Worm (Caenorhabditis elegans): ENCODE measurements around the gene peb-1.

peb-1 gene

DNA sequence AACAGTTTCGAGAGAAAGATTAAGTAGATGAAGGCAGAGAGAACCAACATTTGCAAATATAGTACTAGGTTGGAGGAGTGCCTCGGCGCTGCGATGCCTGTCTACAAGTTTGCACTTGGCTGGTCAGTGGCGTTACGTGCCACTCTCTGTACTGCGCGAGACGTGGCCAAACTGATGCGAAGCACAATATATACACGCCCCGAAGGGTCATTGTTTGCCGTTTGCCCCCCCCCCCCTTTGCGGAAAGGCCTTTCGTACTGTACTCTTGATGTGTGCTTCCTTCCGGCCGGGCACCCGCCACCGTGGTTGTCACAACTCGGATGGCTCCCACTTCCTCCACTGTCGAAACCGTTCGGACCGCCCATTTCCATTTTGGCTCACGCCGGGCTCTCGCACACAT, 1.3 kb downstream of the peb-1 start:
- no peak for TF ChIP-seq unc-62 (GFP tag; optimal IDR thresholded peaks at IDR 0.05)

DNA sequence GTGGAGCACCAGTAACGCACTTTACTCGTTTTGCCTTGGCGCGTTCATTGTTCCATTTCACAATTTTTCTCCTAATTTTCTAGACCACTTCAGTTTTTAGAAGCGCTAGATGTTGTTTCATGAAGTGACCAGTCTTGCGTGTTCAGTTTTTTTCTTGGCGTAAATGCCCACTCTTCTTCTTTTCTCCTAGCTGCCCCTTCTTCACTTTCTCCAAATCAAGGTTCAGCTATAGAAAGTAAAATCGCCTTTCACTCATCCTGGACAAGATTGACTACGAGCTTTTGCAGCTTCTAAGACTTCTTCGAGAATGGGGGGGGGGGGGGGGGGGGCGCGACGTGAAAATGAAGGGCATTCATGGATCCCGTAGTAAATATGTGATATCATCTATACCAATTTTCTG, 1.9 kb downstream of the peb-1 start:
- no peak for TF ChIP-seq unc-62 (GFP tag; optimal IDR thresholded peaks at IDR 0.05)

DNA sequence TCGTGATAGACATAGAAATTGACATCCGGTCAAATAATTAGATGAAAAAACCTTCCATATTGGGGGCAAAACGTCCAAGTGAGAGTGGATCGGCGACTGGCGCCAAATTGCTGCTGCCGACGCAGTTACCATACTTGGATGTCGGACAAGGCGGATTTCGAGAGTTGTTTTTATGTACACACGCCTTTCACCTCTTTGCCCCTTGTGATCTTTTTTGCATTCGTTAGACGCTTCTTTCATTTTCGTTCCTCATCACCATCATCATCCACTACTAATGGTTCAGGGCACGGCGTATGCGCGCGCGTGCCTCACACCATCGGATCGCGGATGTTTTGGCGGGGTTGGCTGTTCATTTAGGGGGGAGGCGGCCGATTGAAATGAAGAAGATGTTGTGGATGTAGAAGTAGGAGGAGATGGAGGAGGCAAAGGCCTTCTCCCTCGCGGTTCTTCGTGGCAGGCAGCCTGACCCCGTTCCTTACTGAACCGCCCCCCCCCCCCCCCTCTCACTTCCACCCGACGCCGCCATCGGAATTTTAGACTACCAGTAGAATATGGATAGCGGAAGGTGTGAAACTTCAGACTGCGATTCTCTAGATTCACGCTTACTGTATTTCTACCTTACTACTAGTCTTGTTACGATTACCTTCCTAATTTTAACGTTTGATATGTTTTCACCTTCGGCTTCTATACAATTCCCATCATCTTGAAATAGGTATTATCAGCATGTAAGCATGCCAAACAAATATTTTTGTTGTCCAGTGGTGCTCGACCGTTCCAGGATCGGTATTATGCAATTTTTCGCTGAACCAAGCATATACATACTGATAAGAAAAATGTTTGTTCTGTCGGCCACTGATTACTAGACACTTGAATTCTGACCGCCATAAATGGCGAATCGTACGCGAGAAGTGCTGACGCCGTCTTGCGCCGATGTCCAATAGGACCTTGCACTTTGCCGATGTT, 2.8 kb downstream of the peb-1 start:
- no peak for TF ChIP-seq unc-62 (GFP tag; optimal IDR thresholded peaks at IDR 0.05)

DNA sequence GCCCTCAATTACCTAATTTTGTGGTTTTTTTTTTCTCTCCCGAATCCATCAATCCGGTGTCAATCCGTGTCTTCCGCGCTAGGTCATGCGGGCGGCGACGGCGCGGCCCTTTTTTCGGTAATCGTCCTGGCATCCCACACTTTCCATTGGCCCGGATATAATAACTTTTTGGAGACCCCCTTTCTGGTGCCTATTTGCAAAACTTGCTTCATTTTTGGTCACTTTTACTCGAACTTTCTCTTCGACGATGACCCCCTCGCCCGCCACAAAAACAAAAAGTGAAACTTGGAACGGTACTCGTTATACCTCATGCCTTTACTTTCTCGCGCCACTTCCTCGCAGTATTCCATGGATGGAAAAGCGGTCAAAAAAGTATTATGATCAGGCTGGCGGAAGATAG, 3.6 kb downstream of the peb-1 start:
- no peak for TF ChIP-seq unc-62 (GFP tag; optimal IDR thresholded peaks at IDR 0.05)

DNA sequence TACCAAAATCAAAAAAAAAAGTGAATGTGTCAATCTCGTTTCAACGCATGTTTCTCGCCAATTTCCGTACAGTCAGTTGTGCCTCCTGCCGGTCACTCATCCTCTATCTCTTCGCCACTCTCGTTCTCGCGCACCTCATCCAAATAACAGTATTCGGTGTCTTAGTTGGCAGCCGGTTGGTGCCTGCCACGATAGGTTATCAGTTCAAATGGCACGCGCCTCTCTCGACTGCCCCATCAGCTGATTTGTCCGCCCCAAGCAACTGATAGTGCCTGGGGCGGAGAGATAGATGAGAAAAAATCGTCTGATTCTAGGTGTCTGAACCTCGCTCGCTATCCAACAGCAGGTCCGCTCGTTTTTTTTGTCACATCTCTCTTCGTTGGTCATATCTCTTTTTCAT, 4.3 kb downstream of the peb-1 start:
- TF ChIP-seq unc-62 (GFP tag; optimal IDR thresholded peaks at IDR 0.05), result no peak

DNA sequence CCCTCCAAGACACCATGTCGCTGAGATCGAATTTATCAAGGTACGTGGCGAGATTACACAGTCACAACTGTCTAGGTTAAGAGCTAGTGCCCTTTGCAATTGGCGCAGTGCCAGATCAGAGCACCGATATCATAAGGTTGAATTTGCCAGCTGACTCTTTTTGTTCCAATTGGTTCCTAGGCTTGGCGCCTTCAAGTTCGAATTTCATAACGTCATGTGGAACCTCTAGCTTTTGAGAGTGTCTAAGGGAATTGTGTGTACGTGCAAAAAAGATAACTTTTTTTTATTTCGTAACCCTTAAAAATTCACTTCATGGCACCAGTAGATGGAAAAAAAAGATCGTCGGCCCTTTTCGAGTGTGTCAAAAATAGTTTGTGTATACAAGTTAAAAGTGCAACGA, 5.4 kb downstream of the peb-1 start:
- no peak for TF ChIP-seq unc-62 (GFP tag; optimal IDR thresholded peaks at IDR 0.05)

DNA sequence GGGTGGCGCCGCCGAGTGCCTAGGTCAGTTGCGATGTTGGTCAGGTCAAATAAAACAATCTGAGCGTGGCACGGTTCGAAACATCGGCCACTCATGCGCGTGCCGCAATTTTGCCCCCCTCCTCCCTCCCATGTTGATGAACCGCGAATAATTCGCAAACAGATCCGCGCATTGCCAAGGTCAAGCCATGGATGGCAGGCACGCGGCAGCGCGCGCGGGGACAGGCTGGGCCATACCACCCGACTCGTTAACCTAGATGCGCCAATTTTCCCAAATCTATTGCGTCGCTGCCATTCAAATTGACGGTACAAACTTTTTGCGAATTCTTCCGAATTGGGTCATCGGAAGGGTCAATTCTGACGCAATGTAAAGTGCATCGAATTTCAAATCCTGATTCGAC, 5.8 kb downstream of the peb-1 start:
- no peak for TF ChIP-seq unc-62 (GFP tag; optimal IDR thresholded peaks at IDR 0.05)

DNA sequence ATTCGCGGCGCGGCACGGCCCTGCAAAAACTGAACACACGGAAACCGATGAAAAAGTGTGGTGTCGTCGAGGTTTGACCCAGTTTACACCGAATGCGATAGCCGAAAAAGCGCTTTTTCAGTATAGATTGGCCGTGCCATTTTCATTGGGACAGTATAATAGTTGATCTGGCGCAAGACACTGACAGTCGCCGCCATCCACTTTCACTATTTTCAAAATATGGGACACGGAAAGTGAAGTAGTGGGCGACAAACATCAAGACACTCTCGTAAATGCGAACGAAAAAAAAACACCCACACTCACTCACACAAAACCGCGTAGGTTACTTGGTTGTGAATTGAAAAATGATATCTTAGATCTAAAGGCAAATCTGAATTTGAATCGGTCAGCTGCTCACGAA, 8.2 kb downstream of the peb-1 start:
- TF ChIP-seq unc-62 (GFP tag; optimal IDR thresholded peaks at IDR 0.05), result no peak

DNA sequence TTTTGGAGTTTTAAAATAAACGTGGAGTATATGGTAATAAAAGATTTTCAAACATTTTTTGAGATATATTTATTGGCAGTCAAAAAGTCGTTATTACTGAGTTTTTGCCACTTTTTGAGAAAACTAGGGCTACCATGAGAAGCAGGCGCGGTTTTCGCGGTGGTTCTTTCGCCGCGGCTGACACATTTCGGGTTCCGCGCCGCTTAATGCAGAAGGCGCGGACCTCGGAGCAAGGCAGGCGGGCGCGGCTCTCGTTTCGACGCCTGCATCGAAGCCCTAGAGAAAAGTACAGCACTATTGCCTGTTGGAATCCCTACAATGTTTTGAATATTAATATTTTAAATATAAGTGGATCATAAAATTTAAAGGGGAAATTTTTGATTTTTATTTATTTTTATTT, 8.6 kb downstream of the peb-1 start:
- TF ChIP-seq unc-62 (GFP tag; optimal IDR thresholded peaks at IDR 0.05), result no peak

DNA sequence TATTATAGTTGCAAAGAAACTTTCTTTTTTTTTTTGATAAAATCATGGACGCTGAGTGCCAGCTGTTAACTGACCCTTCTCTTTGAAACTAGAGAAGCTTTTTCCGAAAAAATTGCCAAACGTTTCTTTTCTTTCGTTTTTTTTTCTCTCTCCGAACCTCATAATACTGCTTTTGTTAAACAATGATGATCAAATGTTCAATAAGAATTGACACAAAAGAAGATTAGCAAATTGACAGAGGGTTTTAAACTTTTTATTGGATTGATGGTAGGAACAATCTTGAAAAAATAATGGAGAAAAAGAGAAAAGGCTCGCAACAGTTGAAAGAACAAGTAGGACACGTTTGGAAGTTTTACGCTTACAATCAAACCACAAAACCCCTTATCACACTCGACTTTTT, 10.0 kb downstream of the peb-1 start, which contains the start of gene hex-1:
hex-1 (plus strand) TSS at position 301 of the 400 bp plus-strand sequence.
- no peak for TF ChIP-seq unc-62 (GFP tag; optimal IDR thresholded peaks at IDR 0.05)

DNA sequence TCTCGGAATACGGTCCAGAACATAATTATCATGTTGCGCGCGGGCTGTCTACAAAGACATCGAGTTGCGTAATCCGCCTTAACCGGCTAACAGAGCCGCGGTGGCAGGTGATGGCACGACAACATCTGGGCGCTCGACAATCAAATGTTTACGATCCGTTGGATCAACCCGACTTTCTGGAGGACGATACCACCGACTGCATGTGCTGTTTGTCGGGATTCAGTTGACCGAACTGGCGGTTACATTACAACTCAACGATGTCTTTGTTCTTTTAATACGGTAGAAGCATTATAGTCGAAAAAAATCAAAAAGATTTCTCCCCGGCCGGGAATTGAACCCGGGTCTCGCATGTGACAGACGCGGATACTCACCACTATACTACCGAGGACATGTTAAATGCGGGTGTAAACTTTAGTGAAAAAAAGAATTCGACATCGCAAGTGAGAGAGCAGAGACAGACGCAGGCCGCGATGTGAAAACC, 16.1 kb downstream of the peb-1 start:
- no peak for TF ChIP-seq unc-62 (GFP tag; optimal IDR thresholded peaks at IDR 0.05)

DNA sequence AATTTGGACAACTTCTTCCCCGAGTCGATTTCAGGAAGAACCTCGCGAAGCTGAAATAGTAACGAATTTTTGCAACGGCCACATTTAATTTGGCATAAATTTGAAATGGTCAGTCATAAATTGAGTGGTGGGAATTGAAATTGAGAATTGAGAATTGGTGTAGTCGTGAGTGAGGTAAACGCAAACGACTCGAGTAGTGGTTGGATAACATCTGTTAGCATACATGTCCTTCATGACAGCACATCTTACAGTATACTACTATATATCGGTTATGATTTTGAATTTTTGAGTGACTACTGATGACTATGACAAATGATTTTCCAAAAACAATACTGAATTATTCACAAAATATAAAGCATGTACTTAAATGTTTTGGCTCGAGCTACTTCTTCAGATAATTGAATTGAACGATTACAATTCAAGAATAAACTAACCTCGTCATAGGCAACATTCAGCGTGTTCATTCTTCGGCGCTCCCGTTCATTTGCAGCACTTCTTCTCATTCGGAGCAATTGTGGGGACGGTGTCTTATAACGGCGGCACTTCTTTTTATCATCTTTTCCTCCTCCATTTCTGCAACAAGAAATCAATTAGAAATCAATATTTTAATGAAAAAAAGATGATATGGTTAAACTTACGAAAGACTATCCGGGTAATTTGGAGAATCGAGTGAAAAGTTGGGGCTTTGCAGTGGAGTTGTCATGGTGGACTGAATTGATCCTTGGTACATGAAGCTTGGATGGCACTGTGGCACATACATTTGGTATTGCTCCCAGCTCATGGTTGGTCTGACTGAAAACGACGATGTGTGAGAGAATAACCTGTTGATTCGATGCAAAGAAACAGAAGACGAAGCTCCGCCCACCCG, 18.7 kb downstream of the peb-1 start, which contains the start of gene lin-32:
lin-32 (minus strand) TSS at position 818 of the 868 bp plus-strand sequence.
- no peak for TF ChIP-seq unc-62 (GFP tag; optimal IDR thresholded peaks at IDR 0.05)

DNA sequence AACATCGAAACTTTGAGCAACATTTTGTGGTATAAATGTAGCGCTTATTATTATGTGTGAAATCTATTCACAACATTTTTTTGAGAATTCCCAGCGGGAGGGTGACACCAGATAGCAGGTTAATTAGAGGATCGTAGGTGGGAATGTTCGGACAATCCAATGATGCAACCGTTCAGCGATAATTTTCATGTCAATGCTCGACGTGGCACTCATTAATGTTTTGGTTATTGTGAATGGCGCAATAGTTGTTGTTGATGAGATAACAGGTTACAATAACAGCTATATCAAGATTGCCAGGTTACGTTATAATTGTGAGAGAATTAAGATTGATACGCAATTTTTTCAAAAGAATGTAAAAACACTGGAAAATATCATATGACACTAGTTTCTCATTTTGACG, 20.5 kb downstream of the peb-1 start:
- no peak for TF ChIP-seq unc-62 (GFP tag; optimal IDR thresholded peaks at IDR 0.05)

DNA sequence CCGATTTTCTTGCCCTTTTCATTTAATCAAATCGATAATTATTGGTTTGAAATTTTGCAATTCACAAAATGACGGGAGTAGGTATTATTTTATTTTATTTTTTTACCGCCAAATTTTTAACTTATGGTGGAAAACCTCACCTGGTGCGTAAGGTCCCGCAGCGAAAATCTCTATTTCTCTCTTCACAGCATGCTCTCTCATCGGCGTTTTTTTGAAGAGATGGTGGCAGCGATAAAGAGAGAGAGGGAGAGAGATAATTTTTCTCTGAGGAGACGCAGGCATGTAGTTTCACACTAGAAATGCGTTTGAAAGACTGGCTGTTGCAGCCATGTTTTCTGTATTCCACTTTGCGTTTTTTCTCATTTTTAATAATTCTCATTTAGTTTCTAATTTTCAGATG, 23.1 kb downstream of the peb-1 start, which contains the start of gene T14F9.2:
T14F9.2 (plus strand) TSS at position 396 of the 400 bp plus-strand sequence.
- no peak for TF ChIP-seq unc-62 (GFP tag; optimal IDR thresholded peaks at IDR 0.05)

DNA sequence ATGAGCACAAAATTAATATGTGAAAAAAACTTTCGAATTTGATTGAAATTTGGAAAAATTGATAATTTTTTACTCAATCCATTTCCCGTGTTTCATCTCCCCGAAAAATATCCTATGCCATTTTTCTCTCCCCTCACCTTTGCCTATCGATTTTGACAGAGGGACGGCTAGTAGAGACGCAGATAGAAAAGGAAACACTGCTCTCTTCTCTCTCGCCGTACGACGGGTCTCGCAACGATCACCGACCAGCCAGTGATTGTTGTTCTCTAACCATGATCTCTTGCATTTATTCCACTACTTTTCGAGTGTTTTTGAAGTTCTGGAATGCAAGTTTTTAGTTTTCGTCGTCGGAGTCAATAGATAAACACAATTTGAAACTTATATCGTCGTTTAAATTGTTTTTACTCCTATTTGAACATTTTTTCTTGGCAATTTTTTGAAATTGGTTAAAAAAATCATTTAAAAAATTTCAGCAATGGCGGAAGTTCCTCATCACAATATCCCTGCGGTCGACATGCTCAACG, 26.6 kb downstream of the peb-1 start, which contains the start of gene vha-15:
vha-15 (plus strand) TSS at position 474 of the 524 bp plus-strand sequence.
- no peak for TF ChIP-seq unc-62 (GFP tag; optimal IDR thresholded peaks at IDR 0.05)
